Fruit fly (Drosophila melanogaster) whole organism, adult: ENCODE results near the gene CG15429.

ENCODE experiments used
- CG11617 ChIP-seq: fragments of 200-800 bp; sonication (Bioruptor generic); optimal IDR thresholded peaks from 2 replicates; lab custom pipeline; 2017; ENCODE audit warnings: mild to moderate bottlenecking, missing biosample characterization, missing genetic modification reagents, missing genetic modification characterization
- CG12768 ChIP-seq: fragments of 200-800 bp; sonication (Bioruptor generic); optimal IDR thresholded peaks from 2 replicates; lab custom pipeline; 2017; ENCODE audit warnings: missing biosample characterization, missing genetic modification characterization, mild to moderate bottlenecking, moderate library complexity, missing genetic modification reagents
- CG14711 ChIP-seq: fragments of 200-800 bp; sonication (Bioruptor generic); optimal IDR thresholded peaks from 2 replicates; lab custom pipeline; 2018; ENCODE audit warnings: missing biosample characterization, mild to moderate bottlenecking, missing genetic modification characterization, moderate library complexity
- CG1620 ChIP-seq: fragments of 200-800 bp; sonication (Bioruptor generic); optimal IDR thresholded peaks from 2 replicates; lab custom pipeline; 2016; ENCODE audit warnings: missing biosample characterization, missing genetic modification characterization
- CG33017 ChIP-seq: fragments of 200-800 bp; sonication (Bioruptor generic); optimal IDR thresholded peaks from 2 replicates; lab custom pipeline; 2018; ENCODE audit warnings: missing biosample characterization, mild to moderate bottlenecking, missing genetic modification characterization, moderate library complexity
- CG5204 ChIP-seq: fragments of 200-800 bp; sonication (Bioruptor generic); optimal IDR thresholded peaks from 2 replicates; lab custom pipeline; 2016; ENCODE audit warnings: missing biosample characterization, missing genetic modification characterization
- CG7045 ChIP-seq: fragments of 200-800 bp; sonication (Bioruptor generic); optimal IDR thresholded peaks from 2 replicates; lab custom pipeline; 2017; ENCODE audit warnings: missing biosample characterization, mild to moderate bottlenecking, missing genetic modification characterization
- CG7101 ChIP-seq: fragments of 200-800 bp; sonication (Bioruptor generic); optimal IDR thresholded peaks from 2 replicates; lab custom pipeline; 2018; ENCODE audit warnings: missing biosample characterization, mild to moderate bottlenecking, missing genetic modification characterization, moderate library complexity
- Clk ChIP-seq: fragments of 200-800 bp; sonication (Bioruptor generic); optimal IDR thresholded peaks from 2 replicates; lab custom pipeline; 2017; ENCODE audit warnings: missing biosample characterization, missing genetic modification characterization
- Crg-1 ChIP-seq: fragments of 200-800 bp; sonication (Bioruptor generic); optimal IDR thresholded peaks from 2 replicates; lab custom pipeline; 2016; ENCODE audit warnings: missing biosample characterization, missing genetic modification characterization
- Hr96 ChIP-seq: fragments of 200-800 bp; sonication (Bioruptor generic); optimal IDR thresholded peaks from 2 replicates; lab custom pipeline; 2016; ENCODE audit warnings: missing biosample characterization, missing genetic modification characterization
- Mnt ChIP-seq: fragments of 200-800 bp; sonication (Bioruptor generic); optimal IDR thresholded peaks from 2 replicates; lab custom pipeline; 2016; ENCODE audit warnings: missing biosample characterization, mild to moderate bottlenecking, missing genetic modification characterization
- bab1 ChIP-seq: fragments of 200-800 bp; sonication (Bioruptor generic); optimal IDR thresholded peaks from 3 replicates; lab custom pipeline; 2019; ENCODE audit warnings: missing biosample characterization, mild to moderate bottlenecking, missing genetic modification characterization, moderate library complexity
- cic ChIP-seq: fragments of 200-800 bp; sonication (Bioruptor generic); optimal IDR thresholded peaks from 2 replicates; lab custom pipeline; 2017; ENCODE audit warnings: missing biosample characterization, mild to moderate bottlenecking, missing genetic modification characterization, moderate library complexity
- cnc ChIP-seq, 2 experiments: fragments of >200 bp; optimal IDR thresholded peaks; 2 replicates each; lab custom pipeline; 2017
- kay ChIP-seq: fragments of 200-800 bp; sonication (Bioruptor generic); peaks from one replicate; lab custom pipeline; 2016; ENCODE audit warnings: missing biosample characterization, missing genetic modification characterization, borderline replicate concordance
- ovo ChIP-seq: fragments of 200-800 bp; sonication (Bioruptor generic); optimal IDR thresholded peaks from 2 replicates; lab custom pipeline; 2016; ENCODE audit warnings: missing biosample characterization, missing genetic modification characterization
- pad ChIP-seq: fragments of 200-800 bp; sonication (Bioruptor generic); optimal IDR thresholded peaks from 3 replicates; lab custom pipeline; 2017; ENCODE audit warnings: missing biosample characterization, missing genetic modification characterization, mild to moderate bottlenecking, moderate library complexity, missing genetic modification reagents
- tj ChIP-seq: fragments of 200-800 bp; sonication (Bioruptor generic); optimal IDR thresholded peaks from 3 replicates; lab custom pipeline; 2017; ENCODE audit warnings: missing biosample characterization, mild to moderate bottlenecking, missing genetic modification characterization, moderate library complexity
- toe ChIP-seq: fragments of 200-800 bp; sonication (Bioruptor generic); optimal IDR thresholded peaks from 2 replicates; lab custom pipeline; 2016; ENCODE audit warnings: missing biosample characterization, missing genetic modification characterization

The CG15429 gene

DNA sequence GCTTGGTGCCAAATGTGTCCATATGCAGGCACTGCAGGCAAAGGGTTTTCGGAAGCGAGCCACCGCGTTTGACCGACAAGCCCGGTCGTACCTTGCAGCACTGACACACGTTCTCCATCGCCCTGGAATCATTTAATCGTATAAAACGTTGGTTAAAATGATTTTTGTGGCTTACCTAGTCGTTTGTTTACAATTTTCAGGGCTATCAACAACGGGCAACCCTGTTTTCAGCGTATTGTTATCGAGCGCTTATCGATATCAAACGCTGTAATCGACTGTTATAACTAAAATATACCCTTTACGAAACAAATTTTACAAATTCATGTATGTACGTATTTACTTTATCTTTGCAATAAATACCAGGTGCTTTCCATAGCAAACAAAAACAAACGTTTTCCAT, 29.7 kb downstream of the CG15429 start, which contains the start of gene CG17612:
Gene CG17612, minus strand, starts transcription at position 214 of the 400 bp plus-strand sequence.
- TF ChIP-seq CG14711 (tag; lab: Kevin White, UChicago) (peak; percentile 98), Mnt (GFP tag; lab: Kevin White, UChicago) (no peak)

DNA sequence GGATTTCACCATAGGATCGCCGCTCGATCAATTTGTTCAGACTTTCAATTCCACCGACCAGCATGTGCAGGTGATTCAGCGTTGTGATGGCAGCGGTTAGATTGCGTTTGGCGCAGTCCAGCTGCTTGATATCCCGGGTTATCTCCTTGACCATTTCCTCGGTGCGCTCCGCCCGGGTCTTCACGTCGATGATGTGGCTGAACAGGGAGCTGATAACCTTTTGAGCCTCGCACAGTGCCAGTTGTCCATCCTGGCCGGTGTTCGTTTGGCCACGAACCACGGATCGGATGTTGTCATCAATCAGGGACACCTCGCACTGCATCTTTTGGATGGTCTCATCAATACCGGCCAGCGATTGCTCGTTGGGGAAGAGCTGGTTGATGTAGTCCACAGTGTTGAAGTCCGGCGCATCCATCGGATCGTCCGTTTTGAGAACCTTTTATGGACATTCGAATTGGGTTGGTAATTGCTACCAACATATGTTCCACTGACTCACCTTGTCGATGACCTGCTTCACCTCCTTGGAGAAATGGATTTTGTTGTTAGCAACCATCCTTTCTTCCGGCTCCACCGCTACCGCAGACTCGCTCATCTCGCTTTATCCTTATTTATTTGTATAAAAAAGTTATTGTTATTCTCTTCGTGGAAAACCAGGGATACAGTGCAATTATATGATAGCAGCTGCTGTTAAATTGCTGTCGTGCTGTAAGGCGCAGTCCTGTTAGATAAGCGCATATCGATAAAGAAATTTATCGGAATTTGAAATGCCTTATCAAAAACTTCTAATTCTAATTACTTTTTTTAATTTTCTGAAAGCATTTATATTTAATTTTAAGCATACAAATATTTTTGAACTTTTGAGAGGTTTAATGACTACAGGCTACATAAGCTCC, 32.9 kb downstream of the CG15429 start, which contains the start of gene Vps53:
Gene Vps53, minus strand, starts transcription at position 676 of the 893 bp plus-strand sequence.
- TF ChIP-seq bab1 (GFP tag; lab: Kevin White, UChicago) = no peak
- TF ChIP-seq CG7101 (tag; lab: Kevin White, UChicago) = no peak
- TF ChIP-seq CG7045 (GFP tag; lab: Kevin White, UChicago) = no peak

DNA sequence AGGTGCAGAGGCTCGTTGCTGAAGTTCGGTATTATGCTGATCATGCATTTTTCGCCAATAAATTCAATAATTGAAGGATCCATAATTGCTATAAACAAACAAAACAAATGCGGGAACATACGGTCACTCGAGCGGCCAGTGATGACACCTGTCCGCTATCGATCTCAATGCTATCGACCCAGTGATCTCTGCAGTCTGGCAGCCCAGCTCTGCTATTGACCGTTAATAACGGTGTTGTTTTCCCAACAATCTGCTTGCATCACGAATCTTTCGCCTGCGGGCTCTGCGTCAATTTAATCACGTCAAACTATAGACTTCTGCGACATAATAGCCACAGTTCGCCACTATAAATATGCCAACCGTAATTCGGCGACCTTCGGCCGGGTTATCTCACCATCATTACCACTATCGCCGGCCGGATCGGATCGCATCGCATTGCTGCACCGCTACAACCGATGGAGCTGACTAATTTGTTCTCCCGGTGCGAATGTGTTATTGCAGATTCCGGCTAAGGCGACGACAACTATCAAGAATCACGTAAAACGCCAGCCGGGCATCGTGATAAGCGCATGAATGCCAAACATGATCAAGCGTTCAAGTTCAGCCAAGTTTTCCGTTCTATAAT, 34.3 kb downstream of the CG15429 start, which contains the start of gene Psf2:
Gene Psf2, minus strand, starts transcription at position 431 of the 625 bp plus-strand sequence.
- TF ChIP-seq toe (GFP tag; lab: Kevin White, UChicago) (no peak), cic (peak; percentile 50), ovo (GFP tag; lab: Kevin White, UChicago) (peak; percentile 4), tj (peak; percentile 20)

DNA sequence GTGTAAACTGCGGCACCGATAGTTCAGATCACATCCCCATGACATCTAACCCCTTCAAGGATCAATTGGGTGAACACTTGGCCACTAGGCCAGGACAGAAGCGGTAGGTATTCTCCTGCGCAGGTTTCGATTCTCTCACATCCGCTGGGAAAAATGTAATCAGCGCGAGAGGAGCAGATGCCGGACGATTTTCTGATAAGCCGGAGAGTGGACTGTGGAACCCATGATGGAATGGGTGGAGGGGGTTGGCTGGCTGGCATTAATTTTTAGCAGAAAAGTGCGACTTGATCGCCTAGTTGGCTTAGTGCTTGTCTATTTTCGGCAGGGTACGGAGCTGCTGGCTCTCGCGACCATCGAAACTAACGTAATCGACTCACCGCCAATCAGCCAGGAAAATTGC, 35.3 kb downstream of the CG15429 start, which contains the start of gene Tps1:
Gene Tps1, plus strand, starts transcription at position 301 of the 400 bp plus-strand sequence.
- TF ChIP-seq Hr96 (GFP tag; lab: Kevin White, UChicago) = no peak
- no peak for TF ChIP-seq cnc (optimal IDR thresholded peaks at IDR 0.05; lab: Kevin White, UChicago)
- no peak for TF ChIP-seq CG1620 (GFP tag; lab: Kevin White, UChicago)
- TF ChIP-seq CG33017 = no peak
- TF ChIP-seq toe (GFP tag; lab: Kevin White, UChicago) = no peak
- TF ChIP-seq ovo (GFP tag; lab: Kevin White, UChicago) = no peak
- TF ChIP-seq CG5204 (GFP tag; lab: Kevin White, UChicago) = no peak
- TF ChIP-seq CG12768 (GFP tag; lab: Kevin White, UChicago) = no peak
- TF ChIP-seq kay (GFP tag; lab: Kevin White, UChicago) = no peak
- no peak for TF ChIP-seq Clk (GFP tag; lab: Kevin White, UChicago)

DNA sequence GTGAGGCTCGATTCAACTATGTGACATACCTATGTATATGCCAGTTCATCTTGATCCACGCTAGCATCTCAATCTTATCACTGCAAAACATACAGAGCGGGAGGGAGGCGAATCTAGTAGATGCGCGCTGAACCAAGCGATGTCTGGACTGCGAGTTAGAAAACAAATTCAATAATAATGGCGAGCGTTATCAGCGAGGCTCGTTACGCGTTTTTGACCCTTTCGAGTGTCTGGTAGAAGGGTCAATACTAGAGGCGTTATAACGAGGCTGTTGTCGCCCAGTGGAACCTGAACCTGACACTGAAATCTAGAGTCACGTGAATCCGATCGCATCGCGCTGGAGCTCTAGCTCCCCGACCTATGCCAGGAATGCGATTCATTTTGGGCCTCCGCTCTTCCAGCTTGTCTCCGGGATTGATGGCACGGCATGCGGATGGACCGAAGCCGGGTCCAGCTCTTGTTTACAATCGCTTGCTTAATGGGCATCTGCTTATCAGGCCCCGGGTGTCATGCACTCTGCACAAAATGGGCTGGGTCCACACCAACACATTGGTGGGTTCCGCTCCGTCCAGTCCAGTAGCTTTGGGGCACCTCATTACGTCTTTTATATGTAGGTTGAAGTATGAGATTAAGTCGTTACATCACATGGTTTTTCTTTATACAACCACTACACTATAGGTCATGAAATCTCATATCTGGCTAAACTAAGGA, 36.8 kb downstream of the CG15429 start:
- TF ChIP-seq pad (GFP tag; lab: Kevin White, UChicago) (no peak), cic (peak; percentile 43)

DNA sequence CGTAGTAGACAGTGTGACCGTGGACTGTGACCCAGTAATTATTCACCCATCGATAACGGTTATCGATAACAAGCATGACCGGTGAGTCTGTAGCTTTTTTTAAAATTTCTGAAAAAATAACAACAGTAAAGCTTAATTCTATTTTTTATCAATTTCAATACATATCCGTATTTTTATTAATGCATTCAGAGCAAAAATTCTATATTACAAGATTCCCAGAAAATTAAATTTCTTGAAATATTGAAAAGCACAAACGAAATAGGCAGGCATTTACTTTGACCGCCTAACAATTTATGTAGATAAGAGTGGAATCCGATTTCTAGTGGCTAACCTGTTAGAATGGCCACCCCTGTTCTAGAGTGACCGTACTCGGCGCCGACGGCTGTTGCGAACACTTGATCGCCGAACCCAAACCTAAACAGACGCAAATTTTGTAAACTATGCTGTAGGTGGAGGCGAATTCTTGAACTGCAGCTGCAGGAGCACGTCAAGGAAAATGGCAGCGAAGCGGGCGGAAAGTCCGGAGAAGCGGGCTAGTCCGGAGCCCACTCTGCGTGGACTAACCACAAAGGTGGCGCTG, 41.2 kb downstream of the CG15429 start, which contains the start of gene CG3652:
Gene CG3652, minus strand, starts transcription at position 35 of the 580 bp plus-strand sequence.
- TF ChIP-seq CG1620 (GFP tag; lab: Kevin White, UChicago) (peak; percentile 7), CG7101 (tag; lab: Kevin White, UChicago) (no peak), CG12768 (GFP tag; lab: Kevin White, UChicago) (no peak), CG5204 (GFP tag; lab: Kevin White, UChicago) (peak; percentile 62), Crg-1 (GFP tag; lab: Kevin White, UChicago) (no peak), cnc (optimal IDR thresholded peaks at IDR 0.05; lab: Kevin White, UChicago) (no peak), Hr96 (GFP tag; lab: Kevin White, UChicago) (peak; percentile 68), CG7045 (GFP tag; lab: Kevin White, UChicago) (no peak), tj (peak; percentile 53), CG33017 (no peak), CG14711 (tag; lab: Kevin White, UChicago) (peak; percentile 33), bab1 (GFP tag; lab: Kevin White, UChicago) (peak; percentile 5), Mnt (GFP tag; lab: Kevin White, UChicago) (no peak), CG11617 (GFP tag; lab: Kevin White, UChicago) (peak; percentile 43), cic (no peak), toe (GFP tag; lab: Kevin White, UChicago) (peak; percentile 72)
